Worm (Caenorhabditis elegans): Measurements from ENCODE around the gene srlf-28.
"Not testable (repeated sequence)": the region's sequence is repeated elsewhere in the genome, so short reads cannot be mapped to it uniquely, and the experiment has no call there.

DNA sequence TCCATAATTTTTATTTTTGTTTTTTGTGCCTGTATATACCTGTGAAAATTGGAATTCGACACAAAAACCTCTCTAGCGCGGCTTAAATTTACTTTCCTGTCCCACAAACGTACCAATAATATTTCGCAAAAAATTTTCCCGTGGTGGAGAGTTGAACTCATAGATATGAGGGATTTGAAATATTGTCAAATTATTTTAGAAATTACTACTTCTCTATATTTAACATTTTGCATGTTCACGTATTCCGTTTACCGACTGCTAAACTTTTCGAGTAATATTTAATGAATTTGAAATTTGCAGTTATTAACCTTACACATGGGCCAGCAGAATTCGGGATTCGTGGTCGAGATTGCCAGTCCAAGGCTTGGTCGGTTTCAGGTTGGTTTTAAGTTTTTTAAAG is 30.2 kb upstream of the srlf-28 start, which contains the start of gene Y67A10A.7:
- TF ChIP-seq eyg-1 (tag; optimal IDR thresholded peaks at IDR 0.05); dmd-4 (tag; optimal IDR thresholded peaks at IDR 0.05; ENCODE audit: borderline replicate concordance); madf-2 (tag; optimal IDR thresholded peaks at IDR 0.05); ama-1 (optimal IDR thresholded peaks at IDR 0.05); npax-4 (tag; optimal IDR thresholded peaks at IDR 0.05); fax-1 (tag; optimal IDR thresholded peaks at IDR 0.05); ceh-48 (tag; optimal IDR thresholded peaks at IDR 0.05); odd-2 (tag; optimal IDR thresholded peaks at IDR 0.05); sox-2 (GFP tag; IDR thresholded peaks at IDR 0.05); ceh-19 (GFP tag; optimal IDR thresholded peaks at IDR 0.05); hlh-13 (GFP tag; optimal IDR thresholded peaks at IDR 0.05); pag-3 (tag; optimal IDR thresholded peaks at IDR 0.05; ENCODE audit: borderline replicate concordance); ceh-24 (tag; optimal IDR thresholded peaks at IDR 0.05): not testable (repeated sequence)

Data from whole organism, late embryonic.